Worm (Caenorhabditis elegans): Measurements from ENCODE around the gene F18H3.4.
A peak's percentile ranks its signal among the peaks of the same experiment; 100 is the strongest.

Gene F18H3.4

DNA sequence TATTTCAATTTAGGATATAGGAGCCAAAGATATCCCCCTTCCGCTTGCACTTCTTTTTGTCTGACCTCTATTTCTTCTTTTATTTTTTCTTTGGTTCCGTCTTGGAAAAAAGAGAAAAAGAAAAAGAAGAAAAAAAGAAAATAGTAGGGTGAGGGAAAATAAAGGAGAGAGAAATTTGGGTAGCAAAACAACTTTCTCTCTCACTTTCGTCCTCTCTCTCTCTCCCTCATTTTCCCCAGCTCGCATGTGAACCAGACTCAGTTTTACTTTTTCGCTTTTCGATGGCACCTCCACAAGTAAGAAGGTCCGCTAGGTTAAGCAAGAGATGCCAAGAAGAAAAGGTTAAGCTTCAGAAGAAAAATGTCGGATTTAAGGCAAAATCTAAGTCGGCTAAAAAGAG lies 13.9 kb downstream of the F18H3.4 start (continued):
- TF ChIP-seq ets-5 (GFP tag; IDR thresholded peaks at IDR 0.05) (no peak), ztf-11 (tag; optimal IDR thresholded peaks at IDR 0.05) (no peak), F16B12.6 (tag; optimal IDR thresholded peaks at IDR 0.05) (no peak), sup-37 (GFP tag; optimal IDR thresholded peaks at IDR 0.05) (no peak), skn-1 (tag; optimal IDR thresholded peaks at IDR 0.05) (no peak), blmp-1 (tag; optimal IDR thresholded peaks at IDR 0.05) (peak; percentile 73), mef-2 (tag; optimal IDR thresholded peaks at IDR 0.05) (no peak), nhr-85 (tag) (no peak), zip-4 (GFP tag; optimal IDR thresholded peaks at IDR 0.05) (no peak)

ce11 chrX:13543350-13543749 lies 14.5 kb downstream of the F18H3.4 start:
- TF ChIP-seq fkh-8 (tag; optimal IDR thresholded peaks at IDR 0.05): no peak
- TF ChIP-seq lsy-2 (tag; optimal IDR thresholded peaks at IDR 0.05): peak in 1 of 2 experiments; percentile 2
- TF ChIP-seq lin-35 (GFP tag; optimal IDR thresholded peaks at IDR 0.05): peak in 1 of 2 experiments; percentile 8
- no peak for TF ChIP-seq ceh-90 (tag; optimal IDR thresholded peaks at IDR 0.05)

DNA sequence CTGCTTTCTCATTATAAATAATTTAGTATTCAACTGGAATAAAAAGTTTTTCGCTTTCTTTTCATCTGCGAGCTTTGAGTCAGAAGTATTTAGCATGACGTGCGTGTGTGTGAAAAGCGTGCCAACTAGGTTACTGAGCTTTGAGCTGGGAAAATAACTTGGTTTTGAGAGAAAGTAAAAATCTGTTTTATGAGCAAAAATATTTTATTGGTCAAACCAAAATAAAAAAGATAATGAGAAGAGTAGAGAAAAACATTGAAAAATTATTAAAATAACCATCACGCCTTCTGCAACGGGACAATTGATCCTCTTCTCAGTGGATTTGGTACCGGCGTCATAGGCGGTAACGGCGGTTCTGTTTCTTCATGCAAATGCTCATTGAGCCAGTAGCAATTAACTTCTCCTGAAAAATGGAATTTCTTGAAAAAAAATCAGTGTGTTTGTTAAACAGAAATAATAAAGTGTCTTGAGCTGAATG lies 15.7 kb downstream of the F18H3.4 start:
- TF ChIP-seq dpl-1 (GFP tag; optimal IDR thresholded peaks at IDR 0.05): no peak
- TF ChIP-seq efl-1 (optimal IDR thresholded peaks at IDR 0.05): no peak
- TF ChIP-seq efl-1 (GFP tag; optimal IDR thresholded peaks at IDR 0.05 in 1 of 2): peak in 1 of 2 experiments; percentile 73
- peak; percentile 33 for TF ChIP-seq C16A3.4 (tag; optimal IDR thresholded peaks at IDR 0.05)
- TF ChIP-seq nhr-47 (tag; optimal IDR thresholded peaks at IDR 0.05): peak; percentile 42
- peak in 1 of 6 experiments; percentile 60 for TF ChIP-seq elt-3 (tag; optimal IDR thresholded peaks at IDR 0.05)
- peak in 1 of 2 experiments; percentile 50 for TF ChIP-seq lsy-2 (tag; optimal IDR thresholded peaks at IDR 0.05)
- peak; percentile 39 for TF ChIP-seq lin-14 (GFP tag; optimal IDR thresholded peaks at IDR 0.05)
- peak; percentile 12 for TF ChIP-seq nhr-71 (tag; optimal IDR thresholded peaks at IDR 0.05)
- TF ChIP-seq unc-86 (tag; optimal IDR thresholded peaks at IDR 0.05): peak; percentile 33
- peak; percentile 26 for TF ChIP-seq blmp-1 (tag; optimal IDR thresholded peaks at IDR 0.05)
- TF ChIP-seq egl-13 (tag; optimal IDR thresholded peaks at IDR 0.05): peak; percentile 32
- TF ChIP-seq ama-1 (optimal IDR thresholded peaks at IDR 0.05): peak; percentile 68
- no peak for TF ChIP-seq lin-35 (GFP tag; optimal IDR thresholded peaks at IDR 0.05)
- no peak for TF ChIP-seq elt-2 (tag; optimal IDR thresholded peaks at IDR 0.05)
- TF ChIP-seq nhr-85 (tag): peak; percentile 51
- peak; percentile 22 for TF ChIP-seq nhr-90 (tag; optimal IDR thresholded peaks at IDR 0.05; ENCODE audit: poor library complexity)
- TF ChIP-seq nhr-20 (tag; optimal IDR thresholded peaks at IDR 0.05): peak; percentile 23
- TF ChIP-seq aha-1 (tag; optimal IDR thresholded peaks at IDR 0.05): no peak

- no peak for TF ChIP-seq zip-4 (GFP tag; optimal IDR thresholded peaks at IDR 0.05)
- no peak for TF ChIP-seq efl-1 (optimal IDR thresholded peaks at IDR 0.05)
- TF ChIP-seq efl-1 (GFP tag; optimal IDR thresholded peaks at IDR 0.05 in 1 of 2): peak in 1 of 2 experiments; percentile 56
Measured at ce11 chrX:13550890-13551289, 22.0 kb downstream of the F18H3.4 start, which contains the start of gene odr-1. TSS of gene odr-1 (minus strand) at chrX:13550990.

DNA sequence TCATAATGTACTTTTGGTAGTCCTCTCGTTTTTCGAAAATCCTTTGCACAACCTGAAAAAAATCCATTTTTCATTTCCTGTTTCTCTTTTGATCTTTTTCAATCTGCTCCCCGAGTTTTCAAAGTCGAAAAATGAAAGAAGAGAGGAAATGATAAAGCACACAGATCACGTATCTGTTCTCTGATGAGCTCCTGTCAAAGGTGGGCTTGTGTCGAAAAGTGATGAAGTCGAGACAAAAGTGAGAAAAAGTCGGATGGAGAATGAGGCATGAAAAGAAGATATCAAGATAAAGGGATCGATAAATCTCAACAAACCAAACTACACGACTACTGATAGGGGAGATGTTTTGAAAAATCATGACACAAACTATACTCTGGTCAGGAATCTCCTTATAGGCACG lies 26.2 kb downstream of the F18H3.4 start:
- TF ChIP-seq C04F5.9 (tag; optimal IDR thresholded peaks at IDR 0.05) (no peak), nhr-71 (tag; optimal IDR thresholded peaks at IDR 0.05) (peak; percentile 86), alr-1 (tag; optimal IDR thresholded peaks at IDR 0.05; ENCODE audit: borderline replicate concordance) (no peak), ceh-82 (tag; optimal IDR thresholded peaks at IDR 0.05) (no peak), pag-3 (tag; optimal IDR thresholded peaks at IDR 0.05; ENCODE audit: borderline replicate concordance, insufficient read depth) (no peak), efl-3 (GFP tag; optimal IDR thresholded peaks at IDR 0.05) (no peak), unc-30 (tag; optimal IDR thresholded peaks at IDR 0.05) (no peak), egl-27 (tag; optimal IDR thresholded peaks at IDR 0.05) (no peak), unc-130 (tag; optimal IDR thresholded peaks at IDR 0.05) (no peak), lin-39 (tag; optimal IDR thresholded peaks at IDR 0.05) (no peak), fkh-10 (GFP tag; optimal IDR thresholded peaks at IDR 0.05) (no peak), tlp-1 (tag; optimal IDR thresholded peaks at IDR 0.05) (no peak), ceh-8 (GFP tag; optimal IDR thresholded peaks at IDR 0.05) (no peak), irx-1 (tag; optimal IDR thresholded peaks at IDR 0.05) (no peak), egl-13 (tag; optimal IDR thresholded peaks at IDR 0.05) (no peak), lin-15B (tag; optimal IDR thresholded peaks at IDR 0.05) (no peak), ama-1 (optimal IDR thresholded peaks at IDR 0.05) (no peak), rnt-1 (tag; optimal IDR thresholded peaks at IDR 0.05) (peak; percentile 71), snu-23 (GFP tag; optimal IDR thresholded peaks at IDR 0.05) (peak; percentile 21), nhr-47 (tag; optimal IDR thresholded peaks at IDR 0.05) (no peak), mef-2 (tag; optimal IDR thresholded peaks at IDR 0.05) (peak; percentile 33), pqm-1 (tag; optimal IDR thresholded peaks at IDR 0.05) (no peak), nhr-85 (tag) (no peak)

Data from whole organism, L1 larva.